Worm (Caenorhabditis elegans) whole organism, early embryonic: ENCODE data around the gene clec-257.

Experiments used
- B0310.2 ChIP-seq: sonication (generic microtip); optimal IDR thresholded peaks from 2 replicates; lab custom pipeline; 2016; ENCODE audit warnings: mild to moderate bottlenecking, missing genetic modification characterization, missing compliant biosample characterization
- F13C5.2 ChIP-seq: sonication (generic microtip); optimal IDR thresholded peaks from 2 replicates; lab custom pipeline; 2017; ENCODE audit warnings: mild to moderate bottlenecking, missing genetic modification characterization, inconsistent platforms, missing compliant biosample characterization
- aly-1 ChIP-seq: sonication (generic microtip); optimal IDR thresholded peaks from 2 replicates; lab custom pipeline; 2016; ENCODE audit warnings: missing genetic modification characterization, missing compliant biosample characterization
- ama-1 ChIP-seq: fragments of 150-350 bp; optimal IDR thresholded peaks from 2 replicates; lab custom pipeline; 2014
- flt-1 ChIP-seq: fragments of 200-800 bp; sonication (Bioruptor generic); IDR thresholded peaks from 2 replicates; pipeline ENCODE4 v1.3.6; 2022; ENCODE audit warnings: missing genetic modification characterization, missing compliant biosample characterization
- hnd-1 ChIP-seq: sonication (generic microtip); optimal IDR thresholded peaks from 2 replicates; lab custom pipeline; 2016; ENCODE audit warnings: missing genetic modification characterization, missing compliant biosample characterization
- pes-1 ChIP-seq: fragments of 200-800 bp; sonication (Bioruptor generic); IDR thresholded peaks from 2 replicates; pipeline ENCODE4 v1.3.6; 2022; ENCODE audit warnings: missing genetic modification reagents, missing genetic modification characterization, missing compliant biosample characterization

DNA sequence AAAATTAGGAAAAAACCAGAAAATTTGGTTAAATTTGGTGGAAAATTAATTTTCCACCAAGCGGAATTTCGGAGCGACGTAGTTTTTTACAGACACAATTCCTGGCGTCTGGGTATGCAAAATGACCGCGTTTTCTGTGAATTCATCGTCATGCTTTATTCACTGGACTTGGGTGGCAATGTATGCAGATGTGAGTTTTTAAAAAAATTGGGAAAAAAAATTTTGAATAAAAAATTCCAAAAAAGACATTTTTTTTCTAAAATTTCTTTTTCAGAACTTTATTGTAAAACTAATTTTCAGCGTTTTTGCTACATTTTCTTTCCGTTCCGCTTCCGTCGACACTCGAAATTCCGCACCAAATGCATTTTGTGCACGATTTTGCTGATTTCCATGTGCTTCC is 38.5 kb downstream of the clec-257 start, which contains the start of gene C54E10.7:
- TF ChIP-seq ama-1 (lab: Kevin White, UChicago) (no peak), B0310.2 (no peak), pes-1 (GFP tag; lab: Robert Waterston, UW) (no peak), aly-1 (no peak), hnd-1 (no peak), flt-1 (GFP tag; lab: Robert Waterston, UW) (no peak), F13C5.2 (no peak)
